Worm (Caenorhabditis elegans): ENCODE measurements around the gene F41C3.7.
"Not testable (repeated sequence)": the region's sequence is repeated elsewhere in the genome, so short reads cannot be mapped to it uniquely, and the experiment has no call there.

Gene F41C3.7

ce11 chrII:4698266-4698771, 31.5 kb upstream of the F41C3.7 start, which contains the start of the genes rpn-5 and scc-1 (continued):
- TF ChIP-seq ceh-91 (GFP tag; IDR thresholded peaks at IDR 0.05) (no peak), snpc-1.1 (tag; optimal IDR thresholded peaks at IDR 0.05; ENCODE audit: insufficient read depth) (peak; percentile 2), F23B12.7 (tag; optimal IDR thresholded peaks at IDR 0.05; ENCODE audit: insufficient read depth) (peak; percentile 72), pbrm-1 (GFP tag; IDR thresholded peaks at IDR 0.05) (0 out of 2 replicates have a peak, but pooled peaks have one; percentile 12), dox-1 (GFP tag; IDR thresholded peaks at IDR 0.05) (peak; percentile 32; the same call in 1 of the 2 replicates), snpc-4 (GFP tag; optimal IDR thresholded peaks at IDR 0.05) (peak; percentile 29), snpc-4 (tag; optimal IDR thresholded peaks at IDR 0.05) (peak in 2 of 4 experiments; percentile 24 to 57), tlf-1 (GFP tag; optimal IDR thresholded peaks at IDR 0.05) (no peak), F33H1.4 (GFP tag; IDR thresholded peaks at IDR 0.05) (peak; percentile 92), snpc-1.3 (tag; optimal IDR thresholded peaks at IDR 0.05; ENCODE audit: insufficient read depth) (peak; percentile 6), atf-7 (tag; optimal IDR thresholded peaks at IDR 0.05) (no peak), lin-35 (GFP tag; optimal IDR thresholded peaks at IDR 0.05) (peak in 1 of 3 experiments; percentile 80), mcd-1 (GFP tag; IDR thresholded peaks at IDR 0.05) (peak; percentile 46; the same call in 1 of the 2 replicates), die-1 (tag; optimal IDR thresholded peaks at IDR 0.05) (no peak), ets-4 (GFP tag; optimal IDR thresholded peaks at IDR 0.05) (no peak), F49E8.2 (tag; optimal IDR thresholded peaks at IDR 0.05; ENCODE audit: insufficient read depth) (peak; percentile 49), pha-4 (tag; optimal IDR thresholded peaks at IDR 0.05) (peak; percentile 54)

- TF ChIP-seq hsf-1 (GFP tag; IDR thresholded peaks at IDR 0.05): peak; percentile 95
- TF ChIP-seq aptf-2 (GFP tag; conservative IDR thresholded peaks at IDR 0.05): peak; percentile 77
- TF ChIP-seq zfh-2 (GFP tag; conservative IDR thresholded peaks at IDR 0.05): peak; percentile 78
- TF ChIP-seq dox-1 (GFP tag; IDR thresholded peaks at IDR 0.05): peak; percentile 99
- peak; percentile 96 for TF ChIP-seq efl-1 (GFP tag; optimal IDR thresholded peaks at IDR 0.05)
- peak; percentile 99 for TF ChIP-seq mcd-1 (GFP tag; IDR thresholded peaks at IDR 0.05)
- TF ChIP-seq nhr-90 (tag; optimal IDR thresholded peaks at IDR 0.05): peak; percentile 34
- TF ChIP-seq F33H1.4 (GFP tag; IDR thresholded peaks at IDR 0.05): peak; percentile 96
- peak; percentile 82 for TF ChIP-seq let-526 (GFP tag; IDR thresholded peaks at IDR 0.05)
- TF ChIP-seq attf-6 (GFP tag; IDR thresholded peaks at IDR 0.05): peak; percentile 77
- TF ChIP-seq ztf-18 (tag; optimal IDR thresholded peaks at IDR 0.05): peak; percentile 66
- peak; percentile 86 for TF ChIP-seq hmg-1.2 (GFP tag; IDR thresholded peaks at IDR 0.05)
- TF ChIP-seq F23B12.7 (tag; optimal IDR thresholded peaks at IDR 0.05; ENCODE audit: insufficient read depth): peak; percentile 45
- 0 out of 2 replicates have a peak, but pooled peaks have one; percentile 53 for TF ChIP-seq aptf-3 (GFP tag; IDR thresholded peaks at IDR 0.05)
- TF ChIP-seq madf-3 (GFP tag; IDR thresholded peaks at IDR 0.05): peak; percentile 95
- TF ChIP-seq F49E8.2 (tag; optimal IDR thresholded peaks at IDR 0.05; ENCODE audit: insufficient read depth): peak; percentile 87
- peak; percentile 57 for TF ChIP-seq nhr-80 (tag; optimal IDR thresholded peaks at IDR 0.05)
- peak; percentile 61 for TF ChIP-seq tbp1 (GFP tag; optimal IDR thresholded peaks at IDR 0.05)
- peak; percentile 93 for TF ChIP-seq ztf-25 (GFP tag; IDR thresholded peaks at IDR 0.05)
- TF ChIP-seq tlf-1 (GFP tag; optimal IDR thresholded peaks at IDR 0.05): peak; percentile 81
- TF ChIP-seq Y67H2A.10 (GFP tag; conservative IDR thresholded peaks at IDR 0.05): peak; percentile 91
- peak; percentile 96 for TF ChIP-seq rcor-1 (GFP tag; IDR thresholded peaks at IDR 0.05)
- peak; percentile 85 for TF ChIP-seq egrh-3 (GFP tag; IDR thresholded peaks at IDR 0.05)
- peak; percentile 97 for TF ChIP-seq madf-8 (GFP tag; conservative IDR thresholded peaks at IDR 0.05)
- peak; percentile 32 for TF ChIP-seq ZK185.1 (tag; optimal IDR thresholded peaks at IDR 0.05; ENCODE audit: poor library complexity, severe bottlenecking)
- TF ChIP-seq rpc-1 (optimal IDR thresholded peaks at IDR 0.05): peak; percentile 35
- not testable (repeated sequence) for TF ChIP-seq rpc-1 (tag; optimal IDR thresholded peaks at IDR 0.05); snpc-4 (GFP tag; optimal IDR thresholded peaks at IDR 0.05)
- peak; percentile 90 for TF ChIP-seq attf-5 (GFP tag; optimal IDR thresholded peaks at IDR 0.05)
- peak; percentile 86 for TF ChIP-seq lir-1 (GFP tag; conservative IDR thresholded peaks at IDR 0.05)
- TF ChIP-seq snpc-4 (tag; optimal IDR thresholded peaks at IDR 0.05): peak; percentile 20 to 66 (median 58)
- TF ChIP-seq Y95B8A.8 (GFP tag; IDR thresholded peaks at IDR 0.05): peak; percentile 99
- TF ChIP-seq bed-2 (GFP tag; IDR thresholded peaks at IDR 0.05): peak; percentile 94
- peak; percentile 2 for TF ChIP-seq K12H6.12 (tag; optimal IDR thresholded peaks at IDR 0.05)
Observed at ce11 chrII:4701482-4702119, 28.2 kb upstream of the F41C3.7 start, which contains the start of gene unc-85. TSS of gene unc-85 (plus strand) at chrII:4702069.

All from whole organism, young adult.